Fruit fly (Drosophila melanogaster) whole organism, embryonic: Measurements from ENCODE around the gene Lerp.
A peak's percentile ranks its signal among the peaks of the same experiment; 100 is the strongest.

Experiments
- CG10209 ChIP-seq: fragments of 200-800 bp; sonication (Bioruptor generic); optimal IDR thresholded peaks from 3 replicates; lab custom pipeline; 2017; ENCODE audit warnings: missing biosample characterization, mild to moderate bottlenecking, missing genetic modification characterization, missing genetic modification reagents
- CG12071 ChIP-seq: fragments of 200-800 bp; sonication (Bioruptor generic); optimal IDR thresholded peaks from 3 replicates; lab custom pipeline; 2018; ENCODE audit warnings: missing biosample characterization, mild to moderate bottlenecking, missing genetic modification characterization
- CG13287 ChIP-seq: fragments of 200-800 bp; sonication (Bioruptor generic); IDR thresholded peaks from 2 replicates; pipeline ENCODE4 v1.3.6; 2022; ENCODE audit warnings: missing biosample characterization, missing genetic modification characterization; ENCODE audit not compliant: partially characterized antibody
- CG17385 ChIP-seq: fragments of 200-800 bp; sonication (Bioruptor generic); optimal IDR thresholded peaks from 3 replicates; lab custom pipeline; 2018; ENCODE audit warnings: missing biosample characterization, mild to moderate bottlenecking, missing genetic modification characterization
- CG18476 ChIP-seq: fragments of 200-800 bp; sonication (Bioruptor generic); optimal IDR thresholded peaks from 2 replicates; lab custom pipeline; 2016; ENCODE audit warnings: missing biosample characterization, mild to moderate bottlenecking, missing genetic modification characterization
- CG18599 ChIP-seq: fragments of 200-800 bp; sonication (Bioruptor generic); optimal IDR thresholded peaks from 3 replicates; lab custom pipeline; 2017; ENCODE audit warnings: missing biosample characterization, missing genetic modification characterization, mild to moderate bottlenecking, moderate library complexity, missing genetic modification reagents
- CG18619 ChIP-seq: fragments of 200-800 bp; sonication (Bioruptor generic); optimal IDR thresholded peaks from 3 replicates; lab custom pipeline; 2017; ENCODE audit warnings: missing biosample characterization, mild to moderate bottlenecking, missing genetic modification characterization
- CG33557 ChIP-seq: fragments of 200-800 bp; sonication (Bioruptor generic); optimal IDR thresholded peaks from 2 replicates; lab custom pipeline; 2019; ENCODE audit warnings: missing biosample characterization, mild to moderate bottlenecking, missing genetic modification characterization, moderate library complexity
- CG4424 ChIP-seq: fragments of 200-800 bp; sonication (Bioruptor generic); optimal IDR thresholded peaks from 3 replicates; lab custom pipeline; 2016; ENCODE audit warnings: missing biosample characterization, missing genetic modification characterization
- CG6791 ChIP-seq: fragments of 200-800 bp; sonication (Bioruptor generic); IDR thresholded peaks from 3 replicates; pipeline ENCODE4 v1.3.6; 2022; ENCODE audit warnings: missing biosample characterization, missing genetic modification characterization; ENCODE audit not compliant: partially characterized antibody
- CG7839 ChIP-seq: fragments of 200-800 bp; sonication (Bioruptor generic); optimal IDR thresholded peaks from 3 replicates; lab custom pipeline; 2018; ENCODE audit warnings: missing biosample characterization, mild to moderate bottlenecking, missing genetic modification characterization, moderate library complexity
- CG7963 ChIP-seq: fragments of 200-800 bp; sonication (Bioruptor generic); IDR thresholded peaks from 3 replicates; pipeline ENCODE4 v1.3.6; 2022; ENCODE audit warnings: missing biosample characterization, missing genetic modification characterization; ENCODE audit not compliant: partially characterized antibody
- CG8924 ChIP-seq: fragments of 200-800 bp; optimal IDR thresholded peaks from 3 replicates; lab custom pipeline; 2019; ENCODE audit warnings: missing biosample characterization, mild to moderate bottlenecking, missing genetic modification characterization, moderate library complexity
- CkIIα-i1 ChIP-seq: fragments of 200-800 bp; sonication (Bioruptor generic); IDR thresholded peaks from 2 replicates; pipeline ENCODE4 v1.3.6; 2022; ENCODE audit warnings: missing biosample characterization, missing genetic modification characterization
- D19B ChIP-seq: fragments of 200-800 bp; sonication (Bioruptor generic); optimal IDR thresholded peaks from 2 replicates; lab custom pipeline; 2017; ENCODE audit warnings: missing biosample characterization, mild to moderate bottlenecking, missing genetic modification characterization
- Deaf1 ChIP-seq: fragments of 200-800 bp; optimal IDR thresholded peaks from 3 replicates; lab custom pipeline; 2019; ENCODE audit warnings: missing biosample characterization, mild to moderate bottlenecking, missing genetic modification characterization, moderate library complexity
- Drgx ChIP-seq: fragments of 200-800 bp; sonication (Bioruptor generic); IDR thresholded peaks from 2 replicates; pipeline ENCODE4 v1.3.6; 2022; ENCODE audit warnings: missing biosample characterization, missing genetic modification characterization
- H2.0 ChIP-seq: fragments of 200-800 bp; sonication (Bioruptor generic); IDR thresholded peaks from 2 replicates; pipeline ENCODE4 v1.3.6; 2022; ENCODE audit warnings: missing biosample characterization, missing genetic modification characterization
- HLH3B ChIP-seq: fragments of 200-800 bp; sonication (Bioruptor generic); IDR thresholded peaks from 2 replicates; pipeline ENCODE4 v1.3.6; 2022; ENCODE audit warnings: missing biosample characterization, missing genetic modification characterization
- HLHmδ ChIP-seq: fragments of 200-800 bp; sonication (Bioruptor generic); optimal IDR thresholded peaks from 2 replicates; lab custom pipeline; 2018; ENCODE audit warnings: missing biosample characterization, mild to moderate bottlenecking, missing genetic modification characterization, moderate library complexity
- HmgZ ChIP-seq: fragments of 200-800 bp; sonication (Bioruptor generic); optimal IDR thresholded peaks from 2 replicates; lab custom pipeline; 2018; ENCODE audit warnings: missing biosample characterization, mild to moderate bottlenecking, missing genetic modification characterization
- Hmr ChIP-seq: fragments of 200-800 bp; sonication (Bioruptor generic); optimal IDR thresholded peaks from 3 replicates; lab custom pipeline; 2017; ENCODE audit warnings: mild to moderate bottlenecking, missing biosample characterization, missing genetic modification reagents, missing genetic modification characterization
- Lim3 ChIP-seq: fragments of 200-800 bp; sonication (Bioruptor generic); IDR thresholded peaks from 2 replicates; pipeline ENCODE4 v1.3.6; 2022; ENCODE audit warnings: missing biosample characterization, missing genetic modification characterization
- NC2β ChIP-seq: fragments of 200-800 bp; sonication (Bioruptor generic); optimal IDR thresholded peaks from 2 replicates; lab custom pipeline; 2016; ENCODE audit warnings: missing biosample characterization, missing genetic modification characterization
- Stat92E ChIP-seq, 3 experiments: fragments of >200 bp in 2 of 3; fragments of 200-800 bp in 1 of 3; sonication (Bioruptor generic) in 1 of 3; optimal IDR thresholded peaks; 2 replicates each; lab custom pipeline; 2017 to 2019; ENCODE audit warnings: missing biosample characterization in 3 of 3, missing genetic modification characterization in 3 of 3, mild to moderate bottlenecking in 1 of 3, moderate library complexity in 1 of 3
- Trl ChIP-seq, 3 experiments: fragments of >200 bp in 2 of 3; fragments of 200-800 bp in 1 of 3; sonication (Bioruptor generic) in 1 of 3; optimal IDR thresholded peaks; 2 replicates in 1 of 3; 3 replicates in 2 of 3; lab custom pipeline; 2016 to 2017; ENCODE audit warnings: missing biosample characterization in 1 of 3, missing genetic modification characterization in 1 of 3
- Usf ChIP-seq: fragments of 200-800 bp; sonication (Bioruptor generic); optimal IDR thresholded peaks from 2 replicates; lab custom pipeline; 2017; ENCODE audit warnings: missing genotype, missing biosample characterization, missing genetic modification characterization
- amos ChIP-seq: fragments of 200-800 bp; sonication (Bioruptor generic); IDR thresholded peaks from 2 replicates; pipeline ENCODE4 v1.3.6; 2022; ENCODE audit warnings: missing biosample characterization, missing genetic modification characterization; ENCODE audit not compliant: partially characterized antibody
- cas ChIP-seq: fragments of 200-800 bp; sonication (Bioruptor generic); IDR thresholded peaks from 2 replicates; pipeline ENCODE4 v1.3.6; 2022; ENCODE audit warnings: missing biosample characterization, missing genetic modification characterization
- croc ChIP-seq: fragments of 200-800 bp; sonication (Bioruptor generic); conservative IDR thresholded peaks from 3 replicates; pipeline ENCODE4 v1.3.6; 2022; ENCODE audit warnings: missing biosample characterization, missing genetic modification characterization
- dan ChIP-seq: fragments of 200-800 bp; sonication (Bioruptor generic); IDR thresholded peaks from 2 replicates; pipeline ENCODE4 v1.3.6; 2022; ENCODE audit warnings: missing biosample characterization, missing genetic modification characterization
- dmrt99B ChIP-seq: fragments of 200-800 bp; sonication (Bioruptor generic); optimal IDR thresholded peaks from 2 replicates; lab custom pipeline; 2018; ENCODE audit warnings: missing biosample characterization, mild to moderate bottlenecking, missing genetic modification characterization, moderate library complexity
- ems ChIP-seq: fragments of 200-800 bp; sonication (Bioruptor generic); optimal IDR thresholded peaks from 3 replicates; lab custom pipeline; 2016; ENCODE audit warnings: missing biosample characterization, missing genetic modification characterization
- fd3F ChIP-seq: fragments of 200-800 bp; sonication (Bioruptor generic); optimal IDR thresholded peaks from 2 replicates; lab custom pipeline; 2018; ENCODE audit warnings: missing biosample characterization, mild to moderate bottlenecking, missing genetic modification characterization, moderate library complexity
- gem ChIP-seq: fragments of 200-800 bp; sonication (Bioruptor generic); optimal IDR thresholded peaks from 2 replicates; lab custom pipeline; 2019; ENCODE audit warnings: missing biosample characterization, mild to moderate bottlenecking, missing genetic modification characterization, moderate library complexity
- ken ChIP-seq: fragments of 200-800 bp; sonication (Bioruptor generic); IDR thresholded peaks from 3 replicates; pipeline ENCODE4 v1.3.6; 2022; ENCODE audit warnings: missing biosample characterization, missing genetic modification characterization
- lab ChIP-seq: fragments of 200-800 bp; sonication (Bioruptor generic); optimal IDR thresholded peaks from 3 replicates; lab custom pipeline; 2017; ENCODE audit warnings: missing biosample characterization, missing genetic modification characterization, mild to moderate bottlenecking, moderate library complexity, missing genetic modification reagents
- nau ChIP-seq: fragments of 200-800 bp; sonication (Bioruptor generic); optimal IDR thresholded peaks from 3 replicates; lab custom pipeline; 2017; ENCODE audit warnings: missing biosample characterization, mild to moderate bottlenecking, missing genetic modification characterization, missing genetic modification reagents
- nom ChIP-seq: fragments of 200-800 bp; sonication (Bioruptor generic); optimal IDR thresholded peaks from 2 replicates; lab custom pipeline; 2017; ENCODE audit warnings: missing biosample characterization, missing genetic modification characterization, mild to moderate bottlenecking, moderate library complexity, missing genetic modification reagents
- pnt ChIP-seq: fragments of 200-800 bp; sonication (Bioruptor generic); optimal IDR thresholded peaks from 3 replicates; lab custom pipeline; 2016; ENCODE audit warnings: missing biosample characterization, missing genetic modification characterization
- prd ChIP-seq, 3 experiments: fragments of >200 bp in 2 of 3; fragments of 200-800 bp in 1 of 3; sonication (Bioruptor generic) in 1 of 3; optimal IDR thresholded peaks in 2 of 3; IDR thresholded peaks in 1 of 3; 2 replicates in 2 of 3; 3 replicates in 1 of 3; pipeline versions ENCODE4 v1.3.6 to Lab custom; 2017 to 2022; ENCODE audit warnings: missing biosample characterization in 1 of 3, missing genetic modification characterization in 1 of 3
- sens-2 ChIP-seq: fragments of 200-800 bp; sonication (Bioruptor generic); IDR thresholded peaks from 2 replicates; pipeline ENCODE4 v1.3.6; 2022; ENCODE audit warnings: missing biosample characterization, missing genetic modification characterization
- sisA ChIP-seq: fragments of 200-800 bp; sonication (Bioruptor generic); IDR thresholded peaks from 2 replicates; pipeline ENCODE4 v1.3.6; 2022; ENCODE audit warnings: missing biosample characterization, missing genetic modification characterization
- slbo ChIP-seq: fragments of 200-800 bp; sonication (Bioruptor generic); IDR thresholded peaks from 2 replicates; pipeline ENCODE4 v1.3.6; 2022; ENCODE audit warnings: missing biosample characterization, missing genetic modification characterization
- ttk ChIP-seq: fragments of 200-800 bp; sonication (Bioruptor generic); IDR thresholded peaks from 2 replicates; pipeline ENCODE4 v2.1.2; 2022; ENCODE audit warnings: missing biosample characterization, missing genetic modification characterization
- zen2 ChIP-seq: fragments of 200-800 bp; sonication (Bioruptor generic); IDR thresholded peaks from 3 replicates; pipeline ENCODE4 v1.3.6; 2022; ENCODE audit warnings: missing biosample characterization, missing genetic modification characterization; ENCODE audit not compliant: partially characterized antibody

Lerp gene

dm6 chr3R:26798469-26799178, 64.3 kb downstream of the Lerp start, which contains the start of gene Tl (continued):
- TF ChIP-seq H2.0 (GFP tag; lab: Robert Waterston, UW) = 0 out of 2 replicates have a peak, but pooled peaks have one; percentile 18
- TF ChIP-seq Lim3 (GFP tag; lab: Robert Waterston, UW) = no peak
- TF ChIP-seq zen2 (GFP tag; lab: Robert Waterston, UW) = no peak
- peak; percentile 26 for TF ChIP-seq CG8924 (tag; lab: Kevin White, UChicago)
- peak; percentile 33; the same call in 1 of the 2 replicates for TF ChIP-seq sisA (GFP tag; lab: Robert Waterston, UW)
- TF ChIP-seq Trl (optimal IDR thresholded peaks at IDR 0.05; lab: Kevin White, UChicago) = peak in 1 of 2 experiments; percentile 57
- TF ChIP-seq Trl (GFP tag; optimal IDR thresholded peaks at IDR 0.05; lab: Kevin White, UChicago) = peak; percentile 21
- no peak for TF ChIP-seq prd (optimal IDR thresholded peaks at IDR 0.05; lab: Kevin White, UChicago)
- TF ChIP-seq prd (GFP tag; IDR thresholded peaks at IDR 0.05; lab: Robert Waterston, UW) = peak; percentile 53; the same call in 2 of the 3 replicates
- TF ChIP-seq ken (GFP tag; lab: Robert Waterston, UW) = peak; percentile 56; the same call in 1 of the 3 replicates
- peak; percentile 84 for TF ChIP-seq Deaf1 (tag; lab: Kevin White, UChicago)
- peak; percentile 15 for TF ChIP-seq CG33557
- peak; percentile 53 for TF ChIP-seq slbo (GFP tag; lab: Robert Waterston, UW)
- TF ChIP-seq CG18619 = no peak
- peak; percentile 12 for TF ChIP-seq ems (GFP tag; lab: Kevin White, UChicago)
- TF ChIP-seq dmrt99B = no peak
- TF ChIP-seq croc = no peak
- TF ChIP-seq sens-2 (GFP tag; lab: Robert Waterston, UW) = peak; percentile 19; the same call in 1 of the 2 replicates
- no peak for TF ChIP-seq Usf (GFP tag; lab: Kevin White, UChicago)
- no peak for TF ChIP-seq dan (GFP tag; lab: Robert Waterston, UW)
- TF ChIP-seq Hmr (GFP tag; lab: Kevin White, UChicago) = peak; percentile 14
- TF ChIP-seq Drgx (GFP tag; lab: Robert Waterston, UW) = no peak
- TF ChIP-seq CG18599 = no peak
- TF ChIP-seq HLHmδ = peak; percentile 60
- TF ChIP-seq CG13287 = peak; percentile 30; the same call in 1 of the 2 replicates
- peak; percentile 51; the same call in 1 of the 2 replicates for TF ChIP-seq amos (GFP tag; lab: Robert Waterston, UW)
- TF ChIP-seq fd3F = no peak
- no peak for TF ChIP-seq ttk (GFP tag; lab: Robert Waterston, UW)
- TF ChIP-seq D19B (GFP tag; lab: Kevin White, UChicago) = peak; percentile 71
- TF ChIP-seq pnt (GFP tag; lab: Kevin White, UChicago) = peak; percentile 8
- no peak for TF ChIP-seq HLH3B (GFP tag; lab: Robert Waterston, UW)
- TF ChIP-seq HmgZ (tag; lab: Kevin White, UChicago) = peak; percentile 5
- peak; percentile 26 for TF ChIP-seq gem
- TF ChIP-seq nau = no peak
- TF ChIP-seq Stat92E (GFP tag; optimal IDR thresholded peaks at IDR 0.05; lab: Kevin White, UChicago) = peak in 1 of 3 experiments; percentile 28
- no peak for TF ChIP-seq CG18476 (GFP tag; lab: Kevin White, UChicago)
- TF ChIP-seq CG10209 (GFP tag; lab: Kevin White, UChicago) = no peak
- TF ChIP-seq nom (GFP tag; lab: Kevin White, UChicago) = peak; percentile 25
- TF ChIP-seq cas (GFP tag; lab: Robert Waterston, UW) = no peak
- TF ChIP-seq CG7963 = 0 out of 3 replicates have a peak, but pooled peaks have one; percentile 42
- TF ChIP-seq lab (GFP tag; lab: Kevin White, UChicago) = peak; percentile 36
- TF ChIP-seq CG6791 (GFP tag; lab: Robert Waterston, UW) = peak; percentile 56; the same call in 1 of the 3 replicates
- no peak for TF ChIP-seq CkIIα-i1
- no peak for TF ChIP-seq CG12071
- TF ChIP-seq CG17385 = no peak
- no peak for TF ChIP-seq CG4424 (GFP tag; lab: Kevin White, UChicago)
- TF ChIP-seq CG7839 = peak; percentile 6
- peak; percentile 11 for TF ChIP-seq NC2β
